Fruit fly (Drosophila melanogaster): ENCODE results near the gene RhoL.

Gene RhoL

DNA sequence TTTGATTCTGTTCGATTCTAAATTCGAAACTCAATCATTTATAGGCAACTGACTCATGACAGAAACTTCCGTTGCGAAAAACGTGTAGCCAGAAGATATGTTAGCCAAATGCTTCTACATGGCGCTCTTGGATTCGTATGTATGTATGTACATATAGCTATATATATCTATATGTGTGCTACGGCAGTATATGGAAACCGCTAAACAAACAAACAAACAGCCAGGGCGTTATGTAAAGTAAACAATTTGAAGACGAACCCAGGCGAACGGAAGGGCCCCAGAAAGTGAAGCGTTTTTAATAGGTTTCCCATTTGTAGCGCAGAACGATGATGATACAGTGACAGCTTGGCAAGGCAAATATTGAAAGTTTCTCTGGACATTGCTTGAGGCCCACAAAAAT is 27.5 kb upstream of the RhoL start (continued):
- TF ChIP-seq lmd (GFP tag; IDR thresholded peaks at IDR 0.05): no peak
- no peak for TF ChIP-seq CrebB (tag; optimal IDR thresholded peaks at IDR 0.05)
- no peak for TF ChIP-seq Dip3 (GFP tag; optimal IDR thresholded peaks at IDR 0.05)
- no peak for TF ChIP-seq kah (GFP tag; optimal IDR thresholded peaks at IDR 0.05)
- no peak for TF ChIP-seq CG6654 (GFP tag; optimal IDR thresholded peaks at IDR 0.05)
- TF ChIP-seq CG1233 (GFP tag; optimal IDR thresholded peaks at IDR 0.05): no peak
- TF ChIP-seq Asciz (GFP tag; optimal IDR thresholded peaks at IDR 0.05): peak; percentile 30
- TF ChIP-seq CG17385 (GFP tag; optimal IDR thresholded peaks at IDR 0.05): peak; percentile 16
- no peak for TF ChIP-seq CkIIα-i1 (GFP tag; IDR thresholded peaks at IDR 0.05)
- TF ChIP-seq CG2678 (tag; optimal IDR thresholded peaks at IDR 0.05): peak; percentile 8
- no peak for TF ChIP-seq CG30020 (tag; optimal IDR thresholded peaks at IDR 0.05)
- TF ChIP-seq ERR (GFP tag; optimal IDR thresholded peaks at IDR 0.05): no peak
- no peak for TF ChIP-seq CG7271 (tag; optimal IDR thresholded peaks at IDR 0.05)
- TF ChIP-seq Abd-B (GFP tag; optimal IDR thresholded peaks at IDR 0.05): no peak
- no peak for TF ChIP-seq cad (GFP tag; optimal IDR thresholded peaks at IDR 0.05)
- no peak for TF ChIP-seq abd-A (tag; optimal IDR thresholded peaks at IDR 0.05)
- peak; percentile 26 for TF ChIP-seq kni (GFP tag; optimal IDR thresholded peaks at IDR 0.05)
- no peak for TF ChIP-seq eyg (GFP tag; optimal IDR thresholded peaks at IDR 0.05)
- no peak for TF ChIP-seq CG12299 (tag; optimal IDR thresholded peaks at IDR 0.05)
- TF ChIP-seq CG12219 (GFP tag; optimal IDR thresholded peaks at IDR 0.05): peak; percentile 12
- no peak for TF ChIP-seq Dbx (GFP tag; IDR thresholded peaks at IDR 0.05)
- peak; percentile 37 for TF ChIP-seq CG17568 (GFP tag; optimal IDR thresholded peaks at IDR 0.05)
- TF ChIP-seq CHES-1-like (GFP tag; optimal IDR thresholded peaks at IDR 0.05): no peak
- TF ChIP-seq bbx (GFP tag; IDR thresholded peaks at IDR 0.05; ENCODE audit: partially characterized antibody): no peak
- no peak for TF ChIP-seq CG2889 (GFP tag; IDR thresholded peaks at IDR 0.05)
- no peak for TF ChIP-seq E2f1 (GFP tag; IDR thresholded peaks at IDR 0.05)
- no peak for TF ChIP-seq nau (GFP tag; optimal IDR thresholded peaks at IDR 0.05)
- peak; percentile 5 for TF ChIP-seq sd (tag; optimal IDR thresholded peaks at IDR 0.05)
- no peak for TF ChIP-seq stwl (tag; optimal IDR thresholded peaks at IDR 0.05)
- no peak for TF ChIP-seq CG4820 (GFP tag; optimal IDR thresholded peaks at IDR 0.05)
- TF ChIP-seq ATbp (GFP tag; optimal IDR thresholded peaks at IDR 0.05): peak; percentile 32
- no peak for TF ChIP-seq dan (GFP tag; IDR thresholded peaks at IDR 0.05)
- TF ChIP-seq prd (optimal IDR thresholded peaks at IDR 0.05): no peak
- no peak for TF ChIP-seq prd (GFP tag; IDR thresholded peaks at IDR 0.05)
- TF ChIP-seq fd102C (GFP tag; optimal IDR thresholded peaks at IDR 0.05): no peak
- TF ChIP-seq phol (tag; optimal IDR thresholded peaks at IDR 0.05): no peak
- TF ChIP-seq CG18262 (tag; optimal IDR thresholded peaks at IDR 0.05): no peak
- no peak for TF ChIP-seq CG14441 (GFP tag; IDR thresholded peaks at IDR 0.05)
- TF ChIP-seq CG16815 (GFP tag; optimal IDR thresholded peaks at IDR 0.05): no peak
- no peak for TF ChIP-seq Adf1 (GFP tag; IDR thresholded peaks at IDR 0.05)
- no peak for TF ChIP-seq Taf1 (GFP tag; IDR thresholded peaks at IDR 0.05)
- TF ChIP-seq Dek (tag; optimal IDR thresholded peaks at IDR 0.05): peak; percentile 3
- TF ChIP-seq CG13624 (GFP tag; optimal IDR thresholded peaks at IDR 0.05): no peak
- TF ChIP-seq CG10565 (GFP tag; optimal IDR thresholded peaks at IDR 0.05): no peak
- no peak for TF ChIP-seq pros (GFP tag; optimal IDR thresholded peaks at IDR 0.05)
- TF ChIP-seq CG6854 (GFP tag; optimal IDR thresholded peaks at IDR 0.05): no peak
- no peak for TF ChIP-seq slbo (GFP tag; IDR thresholded peaks at IDR 0.05)
- TF ChIP-seq z (GFP tag; IDR thresholded peaks at IDR 0.05): no peak
- no peak for TF ChIP-seq Bgb (GFP tag; IDR thresholded peaks at IDR 0.05; ENCODE audit: partially characterized antibody)
- no peak for TF ChIP-seq Hr51 (GFP tag; optimal IDR thresholded peaks at IDR 0.05)
- no peak for TF ChIP-seq Ptx1 (GFP tag; IDR thresholded peaks at IDR 0.05)
- TF ChIP-seq CG11560 (tag; IDR thresholded peaks at IDR 0.05): no peak
